Fruit fly (Drosophila melanogaster) whole organism, embryonic: ENCODE data around the gene rgn.
A peak's percentile ranks its signal among the peaks of the same experiment; 100 is the strongest.

Experiments used
- C15 ChIP-seq: fragments of 200-800 bp; sonication (Bioruptor generic); IDR thresholded peaks from 3 replicates; pipeline ENCODE4 v1.3.6; 2022; ENCODE audit warnings: missing biosample characterization, missing genetic modification characterization
- CG11085 ChIP-seq: fragments of 200-800 bp; sonication (Bioruptor generic); IDR thresholded peaks from 2 replicates; pipeline ENCODE4 v1.3.6; 2022; ENCODE audit warnings: missing biosample characterization, missing genetic modification characterization
- CG11723 ChIP-seq: fragments of 200-800 bp; sonication (Bioruptor generic); optimal IDR thresholded peaks from 2 replicates; lab custom pipeline; 2017; ENCODE audit warnings: missing biosample characterization, mild to moderate bottlenecking, missing genetic modification characterization
- CG1233 ChIP-seq: fragments of 200-800 bp; sonication (Bioruptor generic); optimal IDR thresholded peaks from 4 replicates; lab custom pipeline; 2018; ENCODE audit warnings: missing biosample characterization, mild to moderate bottlenecking, missing genetic modification characterization
- CG17361 ChIP-seq: fragments of 200-800 bp; sonication (Bioruptor generic); IDR thresholded peaks from 3 replicates; pipeline ENCODE4 v1.3.6; 2022; ENCODE audit warnings: missing biosample characterization, missing genetic modification characterization
- CG2129 ChIP-seq: fragments of 200-800 bp; sonication (Bioruptor generic); IDR thresholded peaks from 2 replicates; pipeline ENCODE4 v1.3.6; 2022; ENCODE audit warnings: missing biosample characterization, missing genetic modification characterization; ENCODE audit not compliant: partially characterized antibody
- CG30020 ChIP-seq: fragments of 200-800 bp; optimal IDR thresholded peaks from 2 replicates; lab custom pipeline; 2019; ENCODE audit warnings: missing biosample characterization, mild to moderate bottlenecking, missing genetic modification characterization, moderate library complexity
- CG30431 ChIP-seq: fragments of 200-800 bp; sonication (Bioruptor generic); optimal IDR thresholded peaks from 2 replicates; lab custom pipeline; 2017; ENCODE audit warnings: missing biosample characterization, missing genetic modification characterization
- CG31441 ChIP-seq: fragments of 200-800 bp; sonication (Bioruptor generic); IDR thresholded peaks from 2 replicates; pipeline ENCODE4 v1.3.6; 2022; ENCODE audit warnings: missing biosample characterization, missing genetic modification characterization
- CG32767 ChIP-seq: fragments of 200-800 bp; sonication (Bioruptor generic); IDR thresholded peaks from 2 replicates; pipeline ENCODE4 v1.3.6; 2022; ENCODE audit warnings: missing biosample characterization, missing genetic modification characterization
- CG3726 ChIP-seq: fragments of 200-800 bp; sonication (Bioruptor generic); IDR thresholded peaks from 3 replicates; pipeline ENCODE4, ENCODE4 v1.3.6; 2022; ENCODE audit warnings: missing biosample characterization, missing genetic modification characterization
- CG5180 ChIP-seq: fragments of 200-800 bp; sonication (Bioruptor generic); optimal IDR thresholded peaks from 3 replicates; lab custom pipeline; 2017; ENCODE audit warnings: missing biosample characterization, missing genetic modification characterization, mild to moderate bottlenecking, moderate library complexity, missing genetic modification reagents
- CG6791 ChIP-seq: fragments of 200-800 bp; sonication (Bioruptor generic); IDR thresholded peaks from 3 replicates; pipeline ENCODE4 v1.3.6; 2022; ENCODE audit warnings: missing biosample characterization, missing genetic modification characterization; ENCODE audit not compliant: partially characterized antibody
- CG6854 ChIP-seq: fragments of 200-800 bp; sonication (Bioruptor generic); optimal IDR thresholded peaks from 3 replicates; lab custom pipeline; 2017; ENCODE audit warnings: missing biosample characterization, mild to moderate bottlenecking, missing genetic modification characterization
- CG7839 ChIP-seq: fragments of 200-800 bp; sonication (Bioruptor generic); optimal IDR thresholded peaks from 3 replicates; lab custom pipeline; 2018; ENCODE audit warnings: missing biosample characterization, mild to moderate bottlenecking, missing genetic modification characterization, moderate library complexity
- CG8388 ChIP-seq: fragments of 200-800 bp; sonication (Bioruptor generic); optimal IDR thresholded peaks from 2 replicates; lab custom pipeline; 2019; ENCODE audit warnings: missing biosample characterization, mild to moderate bottlenecking, missing genetic modification characterization, moderate library complexity
- CG8924 ChIP-seq: fragments of 200-800 bp; optimal IDR thresholded peaks from 3 replicates; lab custom pipeline; 2019; ENCODE audit warnings: missing biosample characterization, mild to moderate bottlenecking, missing genetic modification characterization, moderate library complexity
- CG9437 ChIP-seq: fragments of 200-800 bp; sonication (Bioruptor generic); optimal IDR thresholded peaks from 2 replicates; lab custom pipeline; 2018; ENCODE audit warnings: missing biosample characterization, mild to moderate bottlenecking, missing genetic modification characterization
- CTCF ChIP-seq: fragments of 200-800 bp; sonication (Bioruptor generic); optimal IDR thresholded peaks from 2 replicates; lab custom pipeline; 2017; ENCODE audit warnings: missing biosample characterization, mild to moderate bottlenecking, missing genetic modification characterization, moderate library complexity
- Dbx ChIP-seq: fragments of 200-800 bp; sonication (Bioruptor generic); IDR thresholded peaks from 3 replicates; pipeline ENCODE4 v1.3.6; 2022; ENCODE audit warnings: missing biosample characterization, missing genetic modification characterization
- Ets97D ChIP-seq: fragments of 200-800 bp; sonication (Bioruptor generic); optimal IDR thresholded peaks from 3 replicates; lab custom pipeline; 2016; ENCODE audit warnings: missing biosample characterization, missing genetic modification characterization
- H2.0 ChIP-seq: fragments of 200-800 bp; sonication (Bioruptor generic); IDR thresholded peaks from 2 replicates; pipeline ENCODE4 v1.3.6; 2022; ENCODE audit warnings: missing biosample characterization, missing genetic modification characterization
- Hey ChIP-seq: fragments of 200-800 bp; sonication (Bioruptor generic); optimal IDR thresholded peaks from 3 replicates; lab custom pipeline; 2018; ENCODE audit warnings: missing biosample characterization, mild to moderate bottlenecking, missing genetic modification characterization
- HmgZ ChIP-seq: fragments of 200-800 bp; sonication (Bioruptor generic); optimal IDR thresholded peaks from 2 replicates; lab custom pipeline; 2018; ENCODE audit warnings: missing biosample characterization, mild to moderate bottlenecking, missing genetic modification characterization
- Med ChIP-seq: fragments of 200-800 bp; sonication (Bioruptor generic); peaks from one replicate; lab custom pipeline; 2016; ENCODE audit warnings: missing biosample characterization, missing genetic modification characterization, mild to moderate bottlenecking, inconsistent platforms, moderate library complexity
- Mrtf ChIP-seq: fragments of 200-800 bp; sonication (Bioruptor generic); IDR thresholded peaks from 3 replicates; pipeline ENCODE4 v1.3.6; 2022; ENCODE audit warnings: missing biosample characterization, missing genetic modification characterization
- Pdp1 ChIP-seq, 2 experiments: fragments of 200-800 bp; sonication (Bioruptor generic); optimal IDR thresholded peaks; 3 replicates each; lab custom pipeline; 2016; ENCODE audit warnings: missing biosample characterization in 2 of 2, missing genetic modification characterization in 2 of 2, mild to moderate bottlenecking in 1 of 2, moderate library complexity in 1 of 2
- Rx ChIP-seq: fragments of 200-800 bp; sonication (Bioruptor generic); IDR thresholded peaks from 2 replicates; pipeline ENCODE4 v1.3.6; 2022; ENCODE audit warnings: missing biosample characterization, missing genetic modification characterization
- Sox102F ChIP-seq: fragments of 200-800 bp; sonication (Bioruptor generic); optimal IDR thresholded peaks from 2 replicates; lab custom pipeline; 2018; ENCODE audit warnings: missing biosample characterization, mild to moderate bottlenecking, missing genetic modification characterization, moderate library complexity
- Sry-δ ChIP-seq: fragments of 200-800 bp; sonication (Bioruptor generic); optimal IDR thresholded peaks from 2 replicates; lab custom pipeline; 2016; ENCODE audit warnings: missing biosample characterization, missing genetic modification characterization
- ac ChIP-seq: fragments of 200-800 bp; sonication (Bioruptor generic); optimal IDR thresholded peaks from 3 replicates; lab custom pipeline; 2017; ENCODE audit warnings: missing biosample characterization, mild to moderate bottlenecking, missing genetic modification characterization
- bowl ChIP-seq: fragments of 200-800 bp; sonication (Bioruptor generic); IDR thresholded peaks from 2 replicates; pipeline ENCODE4 v1.3.6; 2022; ENCODE audit warnings: missing biosample characterization, missing genetic modification characterization
- ci ChIP-seq: fragments of 200-800 bp; sonication (Bioruptor generic); IDR thresholded peaks from 3 replicates; pipeline ENCODE4 v1.3.6; 2022; ENCODE audit warnings: missing biosample characterization, missing genetic modification characterization
- corto ChIP-seq: fragments of 200-800 bp; sonication (Bioruptor generic); optimal IDR thresholded peaks from 2 replicates; lab custom pipeline; 2016; ENCODE audit warnings: missing biosample characterization, mild to moderate bottlenecking, missing genetic modification characterization, moderate library complexity
- exex ChIP-seq: fragments of 200-800 bp; sonication (Bioruptor generic); optimal IDR thresholded peaks from 4 replicates; lab custom pipeline; 2018; ENCODE audit warnings: missing biosample characterization, mild to moderate bottlenecking, missing genetic modification characterization, moderate library complexity
- fd64A ChIP-seq: fragments of 200-800 bp; sonication (Bioruptor generic); optimal IDR thresholded peaks from 3 replicates; lab custom pipeline; 2018; ENCODE audit warnings: missing biosample characterization, mild to moderate bottlenecking, missing genetic modification characterization
- ftz-f1 ChIP-seq: fragments of 200-800 bp; sonication (Bioruptor generic); optimal IDR thresholded peaks from 2 replicates; lab custom pipeline; 2016; ENCODE audit warnings: missing biosample characterization, missing genetic modification characterization
- gcm2 ChIP-seq: fragments of 200-800 bp; sonication (Bioruptor generic); optimal IDR thresholded peaks from 2 replicates; lab custom pipeline; 2016; ENCODE audit warnings: missing biosample characterization, missing genetic modification characterization
- hbn ChIP-seq: fragments of 200-800 bp; sonication (Bioruptor generic); IDR thresholded peaks from 2 replicates; pipeline ENCODE4 v1.3.6; 2022; ENCODE audit warnings: missing biosample characterization, missing genetic modification characterization; ENCODE audit not compliant: partially characterized antibody
- insv ChIP-seq, 2 experiments: fragments of 200-800 bp; sonication (Bioruptor generic); optimal IDR thresholded peaks; 3 replicates each; lab custom pipeline; 2016 to 2018; ENCODE audit warnings: missing biosample characterization in 2 of 2, missing genetic modification characterization in 2 of 2
- lmd ChIP-seq: fragments of 200-800 bp; sonication (Bioruptor generic); IDR thresholded peaks from 2 replicates; pipeline ENCODE4 v1.3.6; 2022; ENCODE audit warnings: missing biosample characterization, missing genetic modification characterization
- maf-S ChIP-seq: fragments of 200-800 bp; sonication (Bioruptor generic); optimal IDR thresholded peaks from 2 replicates; lab custom pipeline; 2016; ENCODE audit warnings: missing biosample characterization, missing genetic modification characterization
- nom ChIP-seq: fragments of 200-800 bp; sonication (Bioruptor generic); optimal IDR thresholded peaks from 2 replicates; lab custom pipeline; 2017; ENCODE audit warnings: missing biosample characterization, missing genetic modification characterization, mild to moderate bottlenecking, moderate library complexity, missing genetic modification reagents
- pnt ChIP-seq: fragments of 200-800 bp; sonication (Bioruptor generic); optimal IDR thresholded peaks from 3 replicates; lab custom pipeline; 2016; ENCODE audit warnings: missing biosample characterization, missing genetic modification characterization
- pzg ChIP-seq: fragments of 200-800 bp; sonication (Bioruptor generic); optimal IDR thresholded peaks from 3 replicates; lab custom pipeline; 2018; ENCODE audit warnings: missing biosample characterization, mild to moderate bottlenecking, missing genetic modification characterization, moderate library complexity
- sc ChIP-seq, 3 experiments: fragments of >200 bp in 2 of 3; fragments of 200-800 bp in 1 of 3; sonication (Bioruptor generic) in 1 of 3; optimal IDR thresholded peaks; 2 replicates in 2 of 3; 3 replicates in 1 of 3; lab custom pipeline; 2017; ENCODE audit warnings: mild to moderate bottlenecking in 1 of 3, missing biosample characterization in 1 of 3, missing genetic modification characterization in 1 of 3, missing genetic modification reagents in 1 of 3
- sens ChIP-seq: fragments of 200-800 bp; sonication (Bioruptor generic); peaks from one replicate; lab custom pipeline; 2016; ENCODE audit warnings: missing biosample characterization, missing genetic modification characterization
- sqz ChIP-seq: fragments of 200-800 bp; sonication (Bioruptor generic); optimal IDR thresholded peaks from 3 replicates; lab custom pipeline; 2018; ENCODE audit warnings: missing biosample characterization, mild to moderate bottlenecking, missing genetic modification characterization
- unc-4 ChIP-seq: fragments of 200-800 bp; sonication (Bioruptor generic); IDR thresholded peaks from 2 replicates; pipeline ENCODE4 v1.3.6; 2022; ENCODE audit warnings: missing biosample characterization, missing genetic modification characterization; ENCODE audit not compliant: partially characterized antibody
- usp ChIP-seq: fragments of >200 bp; optimal IDR thresholded peaks from 2 replicates; lab custom pipeline; 2017; ENCODE audit warnings: missing biosample characterization, missing genetic modification characterization
- wdn ChIP-seq: fragments of 200-800 bp; sonication (Bioruptor generic); IDR thresholded peaks from 2 replicates; pipeline ENCODE4 v1.3.6; 2022; ENCODE audit warnings: missing biosample characterization, missing genetic modification characterization

Gene rgn

DNA sequence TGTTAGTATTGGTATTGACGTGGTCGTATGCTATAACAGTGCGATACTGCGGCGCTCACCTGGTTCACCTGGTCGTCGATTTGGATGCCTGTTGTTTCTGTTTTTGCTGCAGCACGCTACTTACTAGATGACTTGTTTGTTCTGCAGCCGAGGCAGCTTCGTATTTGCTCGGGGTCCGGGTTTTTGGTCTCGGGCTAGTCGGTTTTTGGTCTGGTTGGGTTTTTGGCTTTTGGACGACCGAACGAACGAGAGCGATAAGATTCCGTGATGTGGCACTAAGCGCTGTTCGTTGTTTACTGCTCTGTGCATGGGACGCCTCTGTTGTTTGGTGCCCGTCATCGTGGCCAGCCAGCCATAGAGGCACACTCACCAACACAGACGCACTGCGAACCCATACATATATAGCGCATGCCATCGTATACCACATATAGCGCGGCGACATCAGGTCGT is 33.3 kb upstream of the rgn start, which contains the start of gene ebd2 (continued):
- no peak for TF ChIP-seq pnt (GFP tag; lab: Kevin White, UChicago)
- peak; percentile 19; the same call in 1 of the 3 replicates for TF ChIP-seq Mrtf
- no peak for TF ChIP-seq CG6854
- TF ChIP-seq Med (GFP tag; lab: Kevin White, UChicago) = peak; percentile 87
- TF ChIP-seq CG30020 = no peak
- no peak for TF ChIP-seq CG32767 (GFP tag; lab: Robert Waterston, UW)
- TF ChIP-seq CG8924 (tag; lab: Kevin White, UChicago) = no peak
- TF ChIP-seq sc (optimal IDR thresholded peaks at IDR 0.05; lab: Kevin White, UChicago) = no peak
- no peak for TF ChIP-seq sc (GFP tag; optimal IDR thresholded peaks at IDR 0.05; lab: Kevin White, UChicago)
- no peak; the same call in 1 of the 2 replicates for TF ChIP-seq wdn
- TF ChIP-seq CG11723 (GFP tag; lab: Kevin White, UChicago) = peak; percentile 1
- TF ChIP-seq CG6791 (GFP tag; lab: Robert Waterston, UW) = no peak
- peak; percentile 50 for TF ChIP-seq Hey (tag; lab: Kevin White, UChicago)
- no peak for TF ChIP-seq maf-S (GFP tag; lab: Kevin White, UChicago)
- TF ChIP-seq Sry-δ (GFP tag; lab: Kevin White, UChicago) = no peak
- no peak for TF ChIP-seq H2.0
- no peak for TF ChIP-seq CG3726
- TF ChIP-seq Sox102F (GFP tag; lab: Kevin White, UChicago) = no peak
- TF ChIP-seq CG8388 (GFP tag; lab: Kevin White, UChicago) = no peak
- TF ChIP-seq Rx (GFP tag; lab: Robert Waterston, UW) = no peak
- no peak; the same call in 1 of the 2 replicates for TF ChIP-seq bowl (GFP tag; lab: Robert Waterston, UW)
- TF ChIP-seq CG17361 (GFP tag; lab: Robert Waterston, UW) = no peak
- TF ChIP-seq exex (tag; lab: Kevin White, UChicago) = peak; percentile 55
- no peak for TF ChIP-seq Ets97D (GFP tag; lab: Kevin White, UChicago)
- peak; percentile 62 for TF ChIP-seq sens (GFP tag; lab: Kevin White, UChicago)
- no peak for TF ChIP-seq CTCF (GFP tag; lab: Kevin White, UChicago)
- no peak for TF ChIP-seq insv (GFP tag; optimal IDR thresholded peaks at IDR 0.05; lab: Kevin White, UChicago)
- no peak for TF ChIP-seq ci (GFP tag; lab: Robert Waterston, UW)
- peak in 1 of 2 experiments; percentile 71 for TF ChIP-seq Pdp1 (GFP tag; optimal IDR thresholded peaks at IDR 0.05; lab: Kevin White, UChicago)
- TF ChIP-seq CG9437 (GFP tag; lab: Kevin White, UChicago) = no peak
- TF ChIP-seq unc-4 (GFP tag; lab: Robert Waterston, UW) = no peak
- no peak for TF ChIP-seq sqz (GFP tag; lab: Kevin White, UChicago)
- peak; percentile 48 for TF ChIP-seq ftz-f1 (GFP tag; lab: Kevin White, UChicago)
- no peak for TF ChIP-seq gcm2 (GFP tag; lab: Kevin White, UChicago)
- TF ChIP-seq CG1233 (GFP tag; lab: Kevin White, UChicago) = no peak
- TF ChIP-seq nom = no peak
- peak; percentile 54 for TF ChIP-seq CG5180 (GFP tag; lab: Kevin White, UChicago)
- no peak for TF ChIP-seq fd64A (GFP tag; lab: Kevin White, UChicago)
- peak; percentile 63 for TF ChIP-seq HmgZ
- TF ChIP-seq corto (GFP tag; lab: Kevin White, UChicago) = no peak
- no peak for TF ChIP-seq CG30431 (GFP tag; lab: Kevin White, UChicago)
- TF ChIP-seq hbn = no peak
- TF ChIP-seq usp (GFP tag; lab: Kevin White, UChicago) = no peak
- no peak for TF ChIP-seq CG31441 (GFP tag; lab: Robert Waterston, UW)
- TF ChIP-seq lmd (GFP tag; lab: Robert Waterston, UW) = no peak
- no peak for TF ChIP-seq pzg (GFP tag; lab: Kevin White, UChicago)
- TF ChIP-seq ac (GFP tag; lab: Kevin White, UChicago) = no peak
- TF ChIP-seq C15 = no peak
- peak; percentile 49; the same call in 1 of the 3 replicates for TF ChIP-seq Dbx (GFP tag; lab: Robert Waterston, UW)
- TF ChIP-seq CG7839 = peak; percentile 25
- TF ChIP-seq CG2129 = no peak
- 0 out of 2 replicates have a peak, but pooled peaks have one; percentile 10 for TF ChIP-seq CG11085 (GFP tag; lab: Robert Waterston, UW)
